Fruit fly (Drosophila melanogaster): Measurements from ENCODE around the gene omd.

DNA sequence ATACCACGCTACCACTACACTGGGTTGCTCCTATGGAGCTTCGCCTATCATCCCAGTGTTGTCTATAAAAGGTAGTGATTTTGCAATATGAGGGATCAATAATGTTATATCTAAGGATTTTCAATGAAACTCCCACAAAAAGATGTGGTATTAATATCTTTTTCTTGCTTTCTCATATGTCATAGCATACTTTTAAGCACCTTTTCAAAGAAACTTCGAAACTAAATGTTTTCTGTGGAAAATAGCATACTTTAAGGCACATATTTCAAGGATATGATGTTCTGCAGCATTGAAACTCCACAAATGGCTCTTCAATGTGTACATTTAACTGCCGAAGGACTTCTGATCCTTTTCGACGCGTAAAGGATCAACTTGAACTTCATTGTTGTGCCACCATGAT, 14.1 kb downstream of the omd start:
- TF ChIP-seq tj (GFP tag; optimal IDR thresholded peaks at IDR 0.05) (no peak), CG7101 (tag; optimal IDR thresholded peaks at IDR 0.05) (no peak), cnc (optimal IDR thresholded peaks at IDR 0.05) (no peak), bab1 (GFP tag; optimal IDR thresholded peaks at IDR 0.05) (no peak), CG1620 (GFP tag; optimal IDR thresholded peaks at IDR 0.05) (no peak), Clk (GFP tag; optimal IDR thresholded peaks at IDR 0.05) (no peak), kay (GFP tag; ENCODE audit: borderline replicate concordance) (no peak), ovo (GFP tag; optimal IDR thresholded peaks at IDR 0.05) (no peak)
